Fruit fly (Drosophila melanogaster) whole organism, prepupa: ENCODE results near the gene cbt.

Source experiments
- CG16779 ChIP-seq: fragments of 200-800 bp; sonication (Bioruptor generic); optimal IDR thresholded peaks from 3 replicates; lab custom pipeline; 2017; ENCODE audit warnings: missing biosample characterization, mild to moderate bottlenecking, missing genetic modification characterization
- CG7368 ChIP-seq: fragments of 200-800 bp; sonication (Bioruptor generic); optimal IDR thresholded peaks from 3 replicates; lab custom pipeline; 2016; ENCODE audit warnings: missing biosample characterization, missing genetic modification characterization
- Eip93F ChIP-seq: fragments of 200-800 bp; sonication (Bioruptor generic); optimal IDR thresholded peaks from 2 replicates; lab custom pipeline; 2016; ENCODE audit warnings: missing biosample characterization, mild to moderate bottlenecking, missing genetic modification characterization
- Hr38 ChIP-seq: sonication (Bioruptor generic); optimal IDR thresholded peaks from 2 replicates; lab custom pipeline; 2016; ENCODE audit warnings: missing biosample characterization, missing genetic modification characterization
- Sox102F ChIP-seq: fragments of 200-800 bp; sonication (Bioruptor generic); optimal IDR thresholded peaks from 2 replicates; lab custom pipeline; 2016; ENCODE audit warnings: missing biosample characterization, mild to moderate bottlenecking, missing genetic modification characterization
- eg ChIP-seq: fragments of 200-800 bp; sonication (Bioruptor generic); IDR thresholded peaks from 3 replicates; pipeline ENCODE4 v1.3.6; 2022; ENCODE audit warnings: missing biosample characterization, missing genetic modification characterization

DNA sequence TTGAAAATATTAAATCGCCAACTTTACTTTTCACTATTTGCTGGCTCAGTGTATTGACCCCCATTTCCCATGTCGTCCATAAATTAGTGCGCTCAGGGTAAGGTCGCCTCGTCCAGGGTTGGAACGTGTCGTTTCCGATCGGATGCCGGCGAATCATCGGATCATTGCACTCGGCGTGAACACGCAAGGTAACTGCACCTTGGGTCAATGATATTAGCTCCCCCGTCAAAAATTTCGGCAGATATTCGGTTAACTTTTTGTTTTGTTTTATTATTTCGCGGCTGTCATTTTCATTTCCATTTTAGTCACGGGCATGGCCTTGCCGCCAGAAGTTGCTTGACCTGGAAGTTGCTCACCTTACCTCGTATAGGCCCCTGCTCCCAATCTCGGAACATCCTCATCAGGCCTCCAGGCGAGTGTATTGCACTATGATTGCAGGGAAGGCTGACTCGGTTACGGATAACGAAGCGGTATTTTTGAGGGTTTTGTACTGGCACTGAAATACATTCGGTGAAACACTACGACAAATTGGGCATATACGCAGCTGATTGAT, 9.1 kb upstream of the cbt start:
- TF ChIP-seq CG7368 (no peak), eg (GFP tag; lab: Robert Waterston, UW) (no peak), Sox102F (GFP tag; lab: Kevin White, UChicago) (no peak), CG16779 (tag; lab: Kevin White, UChicago) (no peak), Hr38 (no peak), Eip93F (GFP tag; lab: Kevin White, UChicago) (no peak)
